Fruit fly (Drosophila melanogaster) whole organism, pupa: ENCODE results near the gene EndoGI.

ENCODE experiments used
- CG10348 ChIP-seq: fragments of 200-800 bp; sonication (Bioruptor generic); IDR thresholded peaks from 2 replicates; pipeline ENCODE4 v1.3.6; 2022; ENCODE audit warnings: missing biosample characterization, missing genetic modification characterization
- CG4496 ChIP-seq: fragments of 200-800 bp; sonication (Bioruptor generic); IDR thresholded peaks from 3 replicates; pipeline ENCODE4 v1.3.6; 2022; ENCODE audit warnings: missing biosample characterization, missing genetic modification characterization
- CG9948 ChIP-seq: fragments of 200-800 bp; sonication (Bioruptor generic); optimal IDR thresholded peaks from 2 replicates; lab custom pipeline; 2018; ENCODE audit warnings: missing biosample characterization, mild to moderate bottlenecking, missing genetic modification characterization, moderate library complexity

- TF ChIP-seq CG4496 (GFP tag; lab: Robert Waterston, UW), result no peak
- peak; percentile 12 for TF ChIP-seq CG9948 (tag; lab: Kevin White, UChicago)
- no peak for TF ChIP-seq CG10348 (GFP tag; lab: Robert Waterston, UW)
Measured at dm6 chr2L:16307026-16307703, 49.7 kb downstream of the EndoGI start, which contains the start of the genes CG5861 and Syx5.
